Worm (Caenorhabditis elegans) whole organism, L4/young adult: ENCODE results near the gene clec-176.

ENCODE experiments used
- W03F9.2 ChIP-seq: fragments of 150-350 bp; optimal IDR thresholded peaks from 2 replicates; lab custom pipeline; 2014; ENCODE audit warnings: missing biosample characterization, missing genetic modification characterization
- him-1 ChIP-seq: sonication (generic microtip); optimal IDR thresholded peaks from 2 replicates; lab custom pipeline; 2016; ENCODE audit warnings: missing genotype, missing genetic modification reagents, missing genetic modification characterization, missing compliant biosample characterization

DNA sequence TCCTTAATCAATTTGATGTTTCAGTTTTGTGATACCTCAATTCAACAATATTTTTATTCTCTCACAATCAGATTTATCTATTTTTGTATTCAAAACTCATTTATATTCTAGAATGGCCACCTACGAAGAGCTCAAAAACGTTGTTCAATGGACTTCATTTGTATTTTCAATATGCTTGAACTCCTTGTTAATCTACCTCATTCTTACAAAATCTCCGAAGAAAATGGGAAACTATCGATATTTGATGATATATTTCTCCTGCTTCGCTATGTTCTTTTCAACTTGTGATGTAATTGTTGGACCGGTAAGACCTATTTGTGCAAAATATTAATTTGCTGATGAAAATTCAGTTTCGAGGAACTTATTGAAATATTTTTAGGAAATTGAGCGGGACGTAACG is 23.2 kb upstream of the clec-176 start, which contains the start of gene str-164:
- TF ChIP-seq him-1 (no peak), W03F9.2 (no peak)
